Fruit fly (Drosophila melanogaster): Measurements from ENCODE around the gene vers.
A peak's percentile ranks its signal among the peaks of the same experiment; 100 is the strongest.

vers gene

dm6 chr3L:12136630-12137029 lies 20.7 kb downstream of the vers start, which contains the start of the genes CG5645 and Atg12:
Gene CG5645, minus strand, starts transcription at chr3L:12136706.
Gene Atg12, plus strand, starts transcription at chr3L:12136967.
- TF ChIP-seq CG12768 (GFP tag; optimal IDR thresholded peaks at IDR 0.05) (peak; percentile 67), tj (GFP tag; optimal IDR thresholded peaks at IDR 0.05) (peak; percentile 46), bab1 (GFP tag; optimal IDR thresholded peaks at IDR 0.05) (peak; percentile 93), Crg-1 (GFP tag; optimal IDR thresholded peaks at IDR 0.05) (no peak), CG11617 (GFP tag; optimal IDR thresholded peaks at IDR 0.05) (peak; percentile 68), Hr96 (GFP tag; optimal IDR thresholded peaks at IDR 0.05) (peak; percentile 24), CG33017 (tag; optimal IDR thresholded peaks at IDR 0.05) (peak; percentile 55), CG7101 (tag; optimal IDR thresholded peaks at IDR 0.05) (peak; percentile 83), cic (GFP tag; optimal IDR thresholded peaks at IDR 0.05) (no peak), CG14711 (tag; optimal IDR thresholded peaks at IDR 0.05) (peak; percentile 84), cnc (optimal IDR thresholded peaks at IDR 0.05) (no peak), kay (GFP tag; ENCODE audit: borderline replicate concordance) (no peak), CG7045 (GFP tag; optimal IDR thresholded peaks at IDR 0.05) (peak; percentile 74), Clk (GFP tag; optimal IDR thresholded peaks at IDR 0.05) (peak; percentile 1), toe (GFP tag; optimal IDR thresholded peaks at IDR 0.05) (peak; percentile 50), CG5204 (GFP tag; optimal IDR thresholded peaks at IDR 0.05) (no peak), Mnt (GFP tag; optimal IDR thresholded peaks at IDR 0.05) (peak; percentile 75), pad (GFP tag; optimal IDR thresholded peaks at IDR 0.05) (peak; percentile 4), ovo (GFP tag; optimal IDR thresholded peaks at IDR 0.05) (no peak), CG1620 (GFP tag; optimal IDR thresholded peaks at IDR 0.05) (peak; percentile 51)

dm6 chr3L:12138113-12138899 lies 22.4 kb downstream of the vers start, which contains the start of the genes ND-SGDH and RhoGAP68F:
Gene ND-SGDH, minus strand, starts transcription at chr3L:12138584.
Gene RhoGAP68F, plus strand, starts transcription at chr3L:12138868.
- TF ChIP-seq ovo (GFP tag; optimal IDR thresholded peaks at IDR 0.05) (peak; percentile 61), pad (GFP tag; optimal IDR thresholded peaks at IDR 0.05) (peak; percentile 70), bab1 (GFP tag; optimal IDR thresholded peaks at IDR 0.05) (peak; percentile 69), CG11617 (GFP tag; optimal IDR thresholded peaks at IDR 0.05) (peak; percentile 85), Mnt (GFP tag; optimal IDR thresholded peaks at IDR 0.05) (peak; percentile 73), cnc (optimal IDR thresholded peaks at IDR 0.05) (no peak), CG7101 (tag; optimal IDR thresholded peaks at IDR 0.05) (peak; percentile 83), Crg-1 (GFP tag; optimal IDR thresholded peaks at IDR 0.05) (peak; percentile 77), kay (GFP tag; ENCODE audit: borderline replicate concordance) (no peak), CG7045 (GFP tag; optimal IDR thresholded peaks at IDR 0.05) (peak; percentile 87), CG14711 (tag; optimal IDR thresholded peaks at IDR 0.05) (peak; percentile 68), Hr96 (GFP tag; optimal IDR thresholded peaks at IDR 0.05) (peak; percentile 88), toe (GFP tag; optimal IDR thresholded peaks at IDR 0.05) (peak; percentile 94), Clk (GFP tag; optimal IDR thresholded peaks at IDR 0.05) (peak; percentile 85), CG33017 (tag; optimal IDR thresholded peaks at IDR 0.05) (peak; percentile 73), CG12768 (GFP tag; optimal IDR thresholded peaks at IDR 0.05) (peak; percentile 88), tj (GFP tag; optimal IDR thresholded peaks at IDR 0.05) (peak; percentile 90), CG5204 (GFP tag; optimal IDR thresholded peaks at IDR 0.05) (no peak), CG1620 (GFP tag; optimal IDR thresholded peaks at IDR 0.05) (peak; percentile 85), cic (GFP tag; optimal IDR thresholded peaks at IDR 0.05) (peak; percentile 48)

dm6 chr3L:12139232-12139698 lies 23.4 kb downstream of the vers start:
- TF ChIP-seq CG14711 (tag; optimal IDR thresholded peaks at IDR 0.05) (peak; percentile 35), CG1620 (GFP tag; optimal IDR thresholded peaks at IDR 0.05) (peak; percentile 26), Hr96 (GFP tag; optimal IDR thresholded peaks at IDR 0.05) (no peak), CG11617 (GFP tag; optimal IDR thresholded peaks at IDR 0.05) (peak; percentile 19), cic (GFP tag; optimal IDR thresholded peaks at IDR 0.05) (no peak), ovo (GFP tag; optimal IDR thresholded peaks at IDR 0.05) (no peak), bab1 (GFP tag; optimal IDR thresholded peaks at IDR 0.05) (no peak), tj (GFP tag; optimal IDR thresholded peaks at IDR 0.05) (no peak), Crg-1 (GFP tag; optimal IDR thresholded peaks at IDR 0.05) (peak; percentile 12), pad (GFP tag; optimal IDR thresholded peaks at IDR 0.05) (peak; percentile 7), CG33017 (tag; optimal IDR thresholded peaks at IDR 0.05) (peak; percentile 33), CG7101 (tag; optimal IDR thresholded peaks at IDR 0.05) (peak; percentile 29), CG5204 (GFP tag; optimal IDR thresholded peaks at IDR 0.05) (no peak), CG7045 (GFP tag; optimal IDR thresholded peaks at IDR 0.05) (peak; percentile 49), toe (GFP tag; optimal IDR thresholded peaks at IDR 0.05) (no peak), CG12768 (GFP tag; optimal IDR thresholded peaks at IDR 0.05) (no peak), kay (GFP tag; ENCODE audit: borderline replicate concordance) (no peak), Mnt (GFP tag; optimal IDR thresholded peaks at IDR 0.05) (no peak), Clk (GFP tag; optimal IDR thresholded peaks at IDR 0.05) (no peak), cnc (optimal IDR thresholded peaks at IDR 0.05) (no peak)

dm6 chr3L:12145709-12146694 lies 30.1 kb downstream of the vers start, which contains the start of the genes eIF3l and Nrx-IV:
Gene eIF3l, minus strand, starts transcription at chr3L:12146097.
Gene Nrx-IV, plus strand, starts transcription at chr3L:12146519.
- no peak for TF ChIP-seq pad (GFP tag; optimal IDR thresholded peaks at IDR 0.05)
- no peak for TF ChIP-seq CG14711 (tag; optimal IDR thresholded peaks at IDR 0.05)
- no peak for TF ChIP-seq bab1 (GFP tag; optimal IDR thresholded peaks at IDR 0.05)

Data from whole organism, adult.